Worm (Caenorhabditis elegans) whole organism, early embryonic: ENCODE measurements around the gene srd-39.
A peak's percentile ranks its signal among the peaks of the same experiment; 100 is the strongest.

Source experiments
- B0310.2 ChIP-seq: sonication (generic microtip); optimal IDR thresholded peaks from 2 replicates; lab custom pipeline; 2016; ENCODE audit warnings: mild to moderate bottlenecking, missing genetic modification characterization, missing compliant biosample characterization
- F13C5.2 ChIP-seq: sonication (generic microtip); optimal IDR thresholded peaks from 2 replicates; lab custom pipeline; 2017; ENCODE audit warnings: mild to moderate bottlenecking, missing genetic modification characterization, inconsistent platforms, missing compliant biosample characterization
- aly-1 ChIP-seq: sonication (generic microtip); optimal IDR thresholded peaks from 2 replicates; lab custom pipeline; 2016; ENCODE audit warnings: missing genetic modification characterization, missing compliant biosample characterization
- ama-1 ChIP-seq: fragments of 150-350 bp; optimal IDR thresholded peaks from 2 replicates; lab custom pipeline; 2014
- ceh-13 ChIP-seq: fragments of 200-800 bp; sonication (Bioruptor generic); optimal IDR thresholded peaks from 2 replicates; lab custom pipeline; 2018; ENCODE audit warnings: mild to moderate bottlenecking, missing genetic modification characterization, missing compliant biosample characterization
- ceh-36 ChIP-seq: sonication (generic microtip); optimal IDR thresholded peaks from 2 replicates; lab custom pipeline; 2016; ENCODE audit warnings: missing genetic modification characterization, inconsistent platforms, missing compliant biosample characterization
- ets-7 ChIP-seq: sonication (generic microtip); optimal IDR thresholded peaks from 2 replicates; lab custom pipeline; 2016; ENCODE audit warnings: missing genotype, missing genetic modification characterization, missing compliant biosample characterization
- flt-1 ChIP-seq: fragments of 200-800 bp; sonication (Bioruptor generic); IDR thresholded peaks from 2 replicates; pipeline ENCODE4 v1.3.6; 2022; ENCODE audit warnings: missing genetic modification characterization, missing compliant biosample characterization
- hmbx-1 ChIP-seq: sonication (generic microtip); optimal IDR thresholded peaks from 2 replicates; lab custom pipeline; 2016; ENCODE audit warnings: mild to moderate bottlenecking, missing genetic modification characterization, missing compliant biosample characterization
- hmg-4 ChIP-seq: fragments of 200-800 bp; sonication (Bioruptor generic); optimal IDR thresholded peaks from 2 replicates; lab custom pipeline; 2018; ENCODE audit warnings: mild to moderate bottlenecking, missing genetic modification characterization, missing compliant biosample characterization
- hnd-1 ChIP-seq: sonication (generic microtip); optimal IDR thresholded peaks from 2 replicates; lab custom pipeline; 2016; ENCODE audit warnings: missing genetic modification characterization, missing compliant biosample characterization
- pes-1 ChIP-seq: fragments of 200-800 bp; sonication (Bioruptor generic); IDR thresholded peaks from 2 replicates; pipeline ENCODE4 v1.3.6; 2022; ENCODE audit warnings: missing genetic modification reagents, missing genetic modification characterization, missing compliant biosample characterization
- scrt-1 ChIP-seq: fragments of 200-800 bp; sonication (Bioruptor generic); IDR thresholded peaks from 2 replicates; pipeline ENCODE4 v1.3.6; 2022; ENCODE audit warnings: missing genetic modification characterization, missing compliant biosample characterization
- sea-1 ChIP-seq: fragments of 200-800 bp; sonication (Bioruptor generic); conservative IDR thresholded peaks from 2 replicates; pipeline ENCODE4 v1.3.6; 2022; ENCODE audit warnings: missing genetic modification characterization, missing compliant biosample characterization
- tbx-11 ChIP-seq: fragments of 200-800 bp; sonication (Bioruptor generic); IDR thresholded peaks from 2 replicates; pipeline ENCODE4 v1.3.6; 2022; ENCODE audit warnings: missing genetic modification characterization, missing compliant biosample characterization
- tbx-37 ChIP-seq: fragments of 200-800 bp; sonication (Bioruptor generic); conservative IDR thresholded peaks from 2 replicates; pipeline ENCODE4 v1.3.6; 2022; ENCODE audit warnings: missing genetic modification reagents, missing genetic modification characterization, missing compliant biosample characterization
- tra-4 ChIP-seq: sonication (generic microtip); optimal IDR thresholded peaks from 2 replicates; lab custom pipeline; 2017; ENCODE audit warnings: missing genetic modification characterization, missing compliant biosample characterization

The srd-39 gene

ce11 chrX:13339029-13339626 is 38.7 kb upstream of the srd-39 start:
- TF ChIP-seq ceh-36 (no peak), flt-1 (GFP tag; lab: Robert Waterston, UW) (no peak), B0310.2 (tag; lab: Kevin White, UChicago) (no peak)

- TF ChIP-seq ceh-13 (GFP tag; lab: Kevin White, UChicago) = no peak
- TF ChIP-seq tra-4 (tag; lab: Kevin White, UChicago) = no peak
- no peak for TF ChIP-seq F13C5.2 (tag; lab: Kevin White, UChicago)
Measured at ce11 chrX:13337728-13338127, 37.3 kb upstream of the srd-39 start, which contains the start of gene ptr-24. Gene ptr-24 (plus strand): TSS chrX:13338028.

- no peak for TF ChIP-seq pes-1 (GFP tag; lab: Robert Waterston, UW)
- no peak for TF ChIP-seq ceh-13 (GFP tag; lab: Kevin White, UChicago)
- TF ChIP-seq F13C5.2 (tag; lab: Kevin White, UChicago) = no peak
- no peak for TF ChIP-seq tbx-37 (GFP tag; lab: Robert Waterston, UW)
- no peak for TF ChIP-seq ama-1 (lab: Kevin White, UChicago)
- TF ChIP-seq ets-7 (tag; lab: Kevin White, UChicago) = no peak
- no peak for TF ChIP-seq hmbx-1 (tag; lab: Kevin White, UChicago)
- no peak for TF ChIP-seq sea-1
- TF ChIP-seq ceh-36 = no peak
- TF ChIP-seq hmg-4 (GFP tag; lab: Kevin White, UChicago) = no peak
- no peak for TF ChIP-seq flt-1 (GFP tag; lab: Robert Waterston, UW)
- no peak for TF ChIP-seq hnd-1 (tag; lab: Kevin White, UChicago)
Measured at ce11 chrX:13337000-13337399, 36.6 kb upstream of the srd-39 start.

- TF ChIP-seq F13C5.2 (tag; lab: Kevin White, UChicago) (no peak), hnd-1 (tag; lab: Kevin White, UChicago) (no peak), ceh-13 (GFP tag; lab: Kevin White, UChicago) (no peak), tra-4 (tag; lab: Kevin White, UChicago) (no peak), pes-1 (GFP tag; lab: Robert Waterston, UW) (no peak), sea-1 (no peak), scrt-1 (GFP tag; lab: Robert Waterston, UW) (no peak)
Measured at ce11 chrX:13333835-13334234, 33.4 kb upstream of the srd-39 start, which contains the start of gene F46G10.4. Gene F46G10.4 (plus strand): TSS chrX:13334046.

- no peak for TF ChIP-seq sea-1
- no peak for TF ChIP-seq ets-7 (tag; lab: Kevin White, UChicago)
- TF ChIP-seq tbx-37 (GFP tag; lab: Robert Waterston, UW) = no peak
- no peak for TF ChIP-seq ceh-13 (GFP tag; lab: Kevin White, UChicago)
- no peak for TF ChIP-seq tbx-11 (GFP tag; lab: Robert Waterston, UW)
- TF ChIP-seq hmg-4 (GFP tag; lab: Kevin White, UChicago) = no peak
- TF ChIP-seq aly-1 (tag; lab: Kevin White, UChicago) = no peak
Measured at ce11 chrX:13331386-13331785, 31.0 kb upstream of the srd-39 start, which contains the start of gene sir-2.3. Gene sir-2.3 (plus strand): TSS chrX:13331686.

- TF ChIP-seq F13C5.2 (tag; lab: Kevin White, UChicago) = peak; percentile 23
- TF ChIP-seq hnd-1 (tag; lab: Kevin White, UChicago) = no peak
Measured at ce11 chrX:13328868-13329267, 28.5 kb upstream of the srd-39 start.

ce11 chrX:13328034-13328433 is 27.6 kb upstream of the srd-39 start, which contains the start of gene sir-2.2:
Gene sir-2.2 (plus strand): TSS chrX:13328067.
- TF ChIP-seq ets-7 (tag; lab: Kevin White, UChicago) = no peak
- TF ChIP-seq F13C5.2 (tag; lab: Kevin White, UChicago) = no peak
- TF ChIP-seq B0310.2 (tag; lab: Kevin White, UChicago) = no peak
- no peak for TF ChIP-seq ama-1 (lab: Kevin White, UChicago)
- TF ChIP-seq tbx-37 (GFP tag; lab: Robert Waterston, UW) = no peak
- TF ChIP-seq aly-1 (tag; lab: Kevin White, UChicago) = no peak
- TF ChIP-seq flt-1 (GFP tag; lab: Robert Waterston, UW) = no peak
- TF ChIP-seq tra-4 (tag; lab: Kevin White, UChicago) = no peak

ce11 chrX:13325039-13325438 is 24.6 kb upstream of the srd-39 start:
- TF ChIP-seq ets-7 (tag; lab: Kevin White, UChicago) (no peak), scrt-1 (GFP tag; lab: Robert Waterston, UW) (no peak), tbx-37 (GFP tag; lab: Robert Waterston, UW) (no peak), hmg-4 (GFP tag; lab: Kevin White, UChicago) (no peak), flt-1 (GFP tag; lab: Robert Waterston, UW) (no peak), B0310.2 (tag; lab: Kevin White, UChicago) (no peak), F13C5.2 (tag; lab: Kevin White, UChicago) (no peak), ceh-13 (GFP tag; lab: Kevin White, UChicago) (no peak), hnd-1 (tag; lab: Kevin White, UChicago) (no peak)

ce11 chrX:13324326-13324725 is 23.9 kb upstream of the srd-39 start:
- no peak for TF ChIP-seq F13C5.2 (tag; lab: Kevin White, UChicago)
- TF ChIP-seq B0310.2 (tag; lab: Kevin White, UChicago) = no peak
- TF ChIP-seq tra-4 (tag; lab: Kevin White, UChicago) = no peak
- no peak for TF ChIP-seq ceh-13 (GFP tag; lab: Kevin White, UChicago)
- no peak for TF ChIP-seq pes-1 (GFP tag; lab: Robert Waterston, UW)
- no peak for TF ChIP-seq sea-1
- no peak for TF ChIP-seq aly-1 (tag; lab: Kevin White, UChicago)
- no peak for TF ChIP-seq scrt-1 (GFP tag; lab: Robert Waterston, UW)
- TF ChIP-seq ets-7 (tag; lab: Kevin White, UChicago) = no peak
- no peak for TF ChIP-seq ama-1 (lab: Kevin White, UChicago)
- TF ChIP-seq tbx-11 (GFP tag; lab: Robert Waterston, UW) = no peak
- TF ChIP-seq hmg-4 (GFP tag; lab: Kevin White, UChicago) = no peak
- TF ChIP-seq ceh-36 = no peak
- TF ChIP-seq flt-1 (GFP tag; lab: Robert Waterston, UW) = no peak
